Worm (Caenorhabditis elegans): ENCODE data around the gene col-93.

Gene col-93

DNA sequence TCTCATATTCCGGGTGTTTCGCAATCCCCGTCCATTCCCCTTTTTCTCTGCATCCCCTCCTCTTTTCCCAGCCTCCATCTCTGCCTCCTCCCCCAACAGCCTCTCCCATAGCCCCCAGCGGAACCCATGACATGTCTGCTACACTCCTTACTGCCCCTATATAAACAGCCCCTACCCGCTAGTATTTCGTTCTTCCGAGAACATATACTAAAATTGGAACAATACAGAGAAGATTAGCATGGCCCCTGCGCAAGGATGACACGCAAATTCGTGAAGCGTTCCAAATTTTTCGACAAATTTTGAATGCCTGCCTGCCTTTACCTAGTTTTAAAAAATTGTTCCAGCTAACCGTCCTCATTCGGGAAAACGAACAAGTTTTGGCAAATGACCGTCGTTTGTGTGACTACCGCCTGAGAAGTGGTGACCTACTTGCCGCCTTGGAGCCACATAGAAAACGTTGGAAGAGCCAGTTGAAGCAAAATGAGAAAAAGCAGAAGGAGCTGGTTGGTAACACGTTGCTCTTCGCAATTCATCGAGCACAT lies 4.2 kb upstream of the col-93 start (continued):
- peak; percentile 92 for TF ChIP-seq nfya-1 (tag; optimal IDR thresholded peaks at IDR 0.05)
- peak; percentile 99 for TF ChIP-seq ceh-18 (tag; optimal IDR thresholded peaks at IDR 0.05)
- TF ChIP-seq sdc-2 (tag; optimal IDR thresholded peaks at IDR 0.05), result peak; percentile 88
- peak; percentile 94 for TF ChIP-seq ceh-6 (GFP tag; optimal IDR thresholded peaks at IDR 0.05)
- TF ChIP-seq ceh-34 (tag; optimal IDR thresholded peaks at IDR 0.05), result peak; percentile 97
- TF ChIP-seq ceh-45 (GFP tag; IDR thresholded peaks at IDR 0.05), result peak; percentile 94
- TF ChIP-seq ceh-31 (tag; optimal IDR thresholded peaks at IDR 0.05), result peak; percentile 92
- TF ChIP-seq unc-42 (tag; optimal IDR thresholded peaks at IDR 0.05), result peak; percentile 92
- TF ChIP-seq hlh-15 (tag; optimal IDR thresholded peaks at IDR 0.05), result peak; percentile 90
- TF ChIP-seq pat-9 (tag; optimal IDR thresholded peaks at IDR 0.05), result peak; percentile 94
- TF ChIP-seq fkh-10 (GFP tag; optimal IDR thresholded peaks at IDR 0.05), result peak; percentile 79
- TF ChIP-seq ceh-24 (tag; optimal IDR thresholded peaks at IDR 0.05), result peak; percentile 88
- peak; percentile 89 for TF ChIP-seq nhr-232 (tag; optimal IDR thresholded peaks at IDR 0.05)
- peak; percentile 94 for TF ChIP-seq ceh-2 (tag; optimal IDR thresholded peaks at IDR 0.05)
- TF ChIP-seq hlh-8 (tag; optimal IDR thresholded peaks at IDR 0.05), result peak; percentile 86
- TF ChIP-seq rnt-1 (tag; optimal IDR thresholded peaks at IDR 0.05), result peak; percentile 91
- TF ChIP-seq pqm-1 (tag; optimal IDR thresholded peaks at IDR 0.05), result peak; percentile 93
- peak; percentile 53 for TF ChIP-seq odd-2 (tag; optimal IDR thresholded peaks at IDR 0.05)
- peak; percentile 96 for TF ChIP-seq dmd-4 (tag; optimal IDR thresholded peaks at IDR 0.05; ENCODE audit: borderline replicate concordance)
- TF ChIP-seq C38D4.7 (GFP tag; optimal IDR thresholded peaks at IDR 0.05), result peak; percentile 93
- TF ChIP-seq hlh-30 (tag; optimal IDR thresholded peaks at IDR 0.05; ENCODE audit: insufficient read depth), result peak; percentile 88
- TF ChIP-seq unc-55 (GFP tag; optimal IDR thresholded peaks at IDR 0.05), result peak; percentile 95
- peak; percentile 90 for TF ChIP-seq C08G9.2 (tag; optimal IDR thresholded peaks at IDR 0.05)

DNA sequence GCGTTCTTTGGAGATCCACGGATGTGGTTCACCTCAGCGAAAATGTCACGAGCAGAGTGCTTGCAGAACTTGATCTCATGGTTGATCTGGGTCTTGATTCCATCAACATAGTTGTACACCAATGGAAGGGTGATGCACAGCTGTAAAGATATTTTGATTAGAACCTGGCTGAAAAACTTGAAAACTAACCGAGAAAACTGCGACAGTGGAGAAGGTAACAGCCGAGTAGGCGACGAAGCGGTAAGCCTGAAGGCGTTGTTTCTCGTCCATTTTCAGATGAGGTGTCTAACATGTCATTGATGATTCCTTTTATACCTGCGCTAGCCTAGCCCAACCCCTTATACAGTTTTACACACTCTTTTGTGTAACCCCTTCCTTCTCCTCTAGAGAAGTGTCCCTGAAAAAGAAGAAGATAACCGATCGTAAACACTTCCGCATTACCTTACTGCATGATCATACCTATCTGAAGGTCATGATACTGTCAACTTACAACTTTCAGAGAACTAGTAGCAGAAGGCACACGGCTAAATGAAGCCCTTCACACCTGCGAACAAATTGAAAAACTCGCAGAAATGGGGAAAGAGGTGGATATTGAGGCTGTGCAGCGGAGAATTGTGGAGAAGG lies 2.3 kb upstream of the col-93 start, which contains the start of gene col-94:
Gene col-94, minus strand, starts transcription at position 313 of the 624 bp plus-strand sequence.
- no peak for TF ChIP-seq unc-55 (GFP tag; optimal IDR thresholded peaks at IDR 0.05)
- TF ChIP-seq ahr-1 (tag; optimal IDR thresholded peaks at IDR 0.05), result no peak
- no peak for TF ChIP-seq ceh-9 (tag; optimal IDR thresholded peaks at IDR 0.05)
- TF ChIP-seq fkh-10 (GFP tag; optimal IDR thresholded peaks at IDR 0.05), result no peak
- no peak for TF ChIP-seq ceh-6 (GFP tag; optimal IDR thresholded peaks at IDR 0.05)
- no peak for TF ChIP-seq sdc-2 (tag; optimal IDR thresholded peaks at IDR 0.05)
- no peak for TF ChIP-seq Y22D7AL.16 (tag; optimal IDR thresholded peaks at IDR 0.05)
- no peak for TF ChIP-seq T23F11.4 (GFP tag; optimal IDR thresholded peaks at IDR 0.05)
- TF ChIP-seq ama-1 (optimal IDR thresholded peaks at IDR 0.05), result no peak
- TF ChIP-seq tbx-7 (tag; optimal IDR thresholded peaks at IDR 0.05), result no peak
- TF ChIP-seq elt-4 (tag; optimal IDR thresholded peaks at IDR 0.05), result no peak
- TF ChIP-seq ceh-45 (GFP tag; IDR thresholded peaks at IDR 0.05), result no peak
- no peak for TF ChIP-seq C08G9.2 (tag; optimal IDR thresholded peaks at IDR 0.05)
- TF ChIP-seq pat-9 (tag; optimal IDR thresholded peaks at IDR 0.05), result no peak
- no peak for TF ChIP-seq fkh-6 (tag; optimal IDR thresholded peaks at IDR 0.05)
- no peak for TF ChIP-seq tbx-2 (tag; optimal IDR thresholded peaks at IDR 0.05)
- TF ChIP-seq K02D7.2 (tag; optimal IDR thresholded peaks at IDR 0.05), result no peak
- no peak for TF ChIP-seq ceh-14 (tag; optimal IDR thresholded peaks at IDR 0.05)
- no peak for TF ChIP-seq elt-2 (tag; optimal IDR thresholded peaks at IDR 0.05)

DNA sequence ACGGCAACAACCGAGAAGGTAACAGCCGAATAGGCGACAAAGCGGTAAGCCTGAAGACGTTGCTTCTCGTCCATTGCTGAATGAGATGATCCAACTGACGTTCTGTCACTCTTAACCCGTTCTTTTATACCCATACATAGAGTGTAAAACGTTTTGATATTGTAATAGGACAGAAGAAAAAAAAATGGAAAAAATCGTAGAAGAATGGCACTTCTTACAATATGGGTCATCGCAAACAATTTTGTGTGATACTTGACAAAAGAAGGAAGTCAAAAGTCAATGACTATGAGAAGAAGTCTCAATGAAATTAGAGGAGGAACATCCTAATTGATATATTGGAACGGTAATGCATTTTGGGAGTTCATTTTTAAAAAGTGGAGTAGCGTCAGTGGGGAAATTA lies 2.3 kb downstream of the col-93 start, which contains the start of gene col-92:
Gene col-92, minus strand, starts transcription at position 101 of the 400 bp plus-strand sequence.
- TF ChIP-seq ceh-24 (tag; optimal IDR thresholded peaks at IDR 0.05), result no peak
- TF ChIP-seq sdc-2 (tag; optimal IDR thresholded peaks at IDR 0.05), result no peak
- TF ChIP-seq unc-3 (GFP tag; conservative IDR thresholded peaks at IDR 0.05), result no peak
- TF ChIP-seq unc-3 (tag; optimal IDR thresholded peaks at IDR 0.05), result no peak
- TF ChIP-seq ama-1 (optimal IDR thresholded peaks at IDR 0.05), result no peak
- TF ChIP-seq eyg-1 (tag; optimal IDR thresholded peaks at IDR 0.05), result no peak
- TF ChIP-seq pag-3 (tag; optimal IDR thresholded peaks at IDR 0.05; ENCODE audit: borderline replicate concordance), result no peak
- TF ChIP-seq fkh-10 (GFP tag; optimal IDR thresholded peaks at IDR 0.05), result no peak
- TF ChIP-seq elt-4 (tag; optimal IDR thresholded peaks at IDR 0.05), result no peak
- no peak for TF ChIP-seq mec-3 (tag; optimal IDR thresholded peaks at IDR 0.05; ENCODE audit: borderline replicate concordance)
- TF ChIP-seq ceh-31 (tag; optimal IDR thresholded peaks at IDR 0.05), result no peak
- TF ChIP-seq syd-9 (tag; optimal IDR thresholded peaks at IDR 0.05), result no peak
- TF ChIP-seq fkh-6 (tag; optimal IDR thresholded peaks at IDR 0.05), result no peak
- no peak for TF ChIP-seq K09A11.1 (tag; optimal IDR thresholded peaks at IDR 0.05; ENCODE audit: insufficient read depth)
- TF ChIP-seq hlh-6 (tag; optimal IDR thresholded peaks at IDR 0.05), result no peak
- no peak for TF ChIP-seq lim-6 (tag; optimal IDR thresholded peaks at IDR 0.05)
- TF ChIP-seq T23F11.4 (GFP tag; optimal IDR thresholded peaks at IDR 0.05), result no peak
- TF ChIP-seq ceh-18 (tag; optimal IDR thresholded peaks at IDR 0.05), result no peak
- no peak for TF ChIP-seq hlh-15 (tag; optimal IDR thresholded peaks at IDR 0.05)
- no peak for TF ChIP-seq F13H6.1 (tag; optimal IDR thresholded peaks at IDR 0.05)
